Fruit fly (Drosophila melanogaster): ENCODE data around the gene TTLL3B.

The TTLL3B gene

DNA sequence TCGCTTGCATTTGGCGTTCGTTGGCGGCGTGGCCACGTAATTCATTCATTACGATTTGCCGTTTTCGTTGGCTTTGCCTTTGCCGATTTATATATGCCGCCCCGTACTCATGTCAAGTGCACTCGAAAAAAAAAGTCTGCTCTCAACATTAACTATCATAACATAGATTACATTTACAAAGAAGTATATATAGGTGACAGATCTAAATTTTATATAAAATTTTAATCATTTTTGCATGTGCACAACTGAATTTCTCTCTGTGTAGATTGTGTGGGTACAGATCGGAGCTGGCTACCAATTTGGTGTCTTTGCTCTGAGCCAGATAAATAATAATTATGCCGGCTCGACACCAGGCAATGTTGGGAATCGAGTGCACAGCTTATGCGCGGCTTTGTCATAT, 34.3 kb upstream of the TTLL3B start (continued):
- peak; percentile 42 for TF ChIP-seq ttk (GFP tag; IDR thresholded peaks at IDR 0.05)
- TF ChIP-seq trem (tag; optimal IDR thresholded peaks at IDR 0.05), result peak; percentile 4
- peak; percentile 7 for TF ChIP-seq CG18764 (GFP tag; optimal IDR thresholded peaks at IDR 0.05)
- TF ChIP-seq nmo (GFP tag; optimal IDR thresholded peaks at IDR 0.05), result peak; percentile 39
- no peak for TF ChIP-seq pnt (GFP tag; optimal IDR thresholded peaks at IDR 0.05)
- peak; percentile 56 for TF ChIP-seq CG4404 (GFP tag; IDR thresholded peaks at IDR 0.05)
- TF ChIP-seq jigr1 (GFP tag; IDR thresholded peaks at IDR 0.05), result peak; percentile 32; the same call in 1 of the 3 replicates
- TF ChIP-seq Ets65A (GFP tag), result peak; percentile 90
- TF ChIP-seq cwo (GFP tag; optimal IDR thresholded peaks at IDR 0.05), result no peak
- no peak for TF ChIP-seq pros (GFP tag; optimal IDR thresholded peaks at IDR 0.05)
- peak; percentile 9 for TF ChIP-seq CoRest (tag; optimal IDR thresholded peaks at IDR 0.05)
- no peak for TF ChIP-seq hbn (GFP tag; IDR thresholded peaks at IDR 0.05; ENCODE audit: partially characterized antibody)
- no peak for TF ChIP-seq ro (GFP tag; IDR thresholded peaks at IDR 0.05)
- TF ChIP-seq bbx (GFP tag; IDR thresholded peaks at IDR 0.05; ENCODE audit: partially characterized antibody), result no peak
- peak; percentile 1 for TF ChIP-seq caup (GFP tag; optimal IDR thresholded peaks at IDR 0.05; ENCODE audit: severe bottlenecking)
- no peak for TF ChIP-seq CG4707 (GFP tag; optimal IDR thresholded peaks at IDR 0.05)
- TF ChIP-seq Hey (tag; optimal IDR thresholded peaks at IDR 0.05), result no peak
- TF ChIP-seq CG30020 (tag; optimal IDR thresholded peaks at IDR 0.05), result no peak
- no peak for TF ChIP-seq gcm (GFP tag; optimal IDR thresholded peaks at IDR 0.05)
- no peak for TF ChIP-seq ERR (GFP tag; optimal IDR thresholded peaks at IDR 0.05)
- TF ChIP-seq CG7271 (tag; optimal IDR thresholded peaks at IDR 0.05), result no peak
- TF ChIP-seq otp (GFP tag; IDR thresholded peaks at IDR 0.05), result 0 out of 3 replicates have a peak, but pooled peaks have one; percentile 45
- TF ChIP-seq CG15011 (GFP tag; optimal IDR thresholded peaks at IDR 0.05), result no peak
- TF ChIP-seq CG32767 (GFP tag; IDR thresholded peaks at IDR 0.05), result peak; percentile 58
- TF ChIP-seq HmgD (GFP tag; optimal IDR thresholded peaks at IDR 0.05), result no peak
- TF ChIP-seq tx (GFP tag; optimal IDR thresholded peaks at IDR 0.05), result no peak
- 0 out of 2 replicates have a peak, but pooled peaks have one; percentile 32 for TF ChIP-seq Oaz (GFP tag; IDR thresholded peaks at IDR 0.05)
- no peak for TF ChIP-seq shn (GFP tag; optimal IDR thresholded peaks at IDR 0.05)
- TF ChIP-seq CG14965 (GFP tag; optimal IDR thresholded peaks at IDR 0.05; ENCODE audit: borderline replicate concordance), result no peak
- no peak for TF ChIP-seq CkIIα-i1 (GFP tag; IDR thresholded peaks at IDR 0.05)
- TF ChIP-seq CG18476 (GFP tag; optimal IDR thresholded peaks at IDR 0.05), result peak; percentile 4
- no peak for TF ChIP-seq CG2116 (GFP tag; optimal IDR thresholded peaks at IDR 0.05)
- peak in 1 of 2 experiments; percentile 63 for TF ChIP-seq Hr51 (GFP tag; optimal IDR thresholded peaks at IDR 0.05)
- TF ChIP-seq sens (GFP tag), result peak; percentile 49
- TF ChIP-seq CG11247 (GFP tag; IDR thresholded peaks at IDR 0.05), result 0 out of 2 replicates have a peak, but pooled peaks have one; percentile 34
- TF ChIP-seq chn (GFP tag; optimal IDR thresholded peaks at IDR 0.05), result peak; percentile 42
- no peak for TF ChIP-seq pho (GFP tag; optimal IDR thresholded peaks at IDR 0.05)
- no peak for TF ChIP-seq wdn (GFP tag; IDR thresholded peaks at IDR 0.05)
- no peak for TF ChIP-seq usp (GFP tag; optimal IDR thresholded peaks at IDR 0.05)
- TF ChIP-seq CG18011 (GFP tag; optimal IDR thresholded peaks at IDR 0.05), result no peak
- peak in 1 of 2 experiments; percentile 52 for TF ChIP-seq bsh (GFP tag; optimal IDR thresholded peaks at IDR 0.05)
- TF ChIP-seq schlank (tag; optimal IDR thresholded peaks at IDR 0.05), result no peak
- no peak for TF ChIP-seq Dad (GFP tag; optimal IDR thresholded peaks at IDR 0.05)
- peak; percentile 32; the same call in 1 of the 2 replicates for TF ChIP-seq ssp (GFP tag; IDR thresholded peaks at IDR 0.05)
- no peak for TF ChIP-seq hth (optimal IDR thresholded peaks at IDR 0.05)
- TF ChIP-seq CG13123 (GFP tag; optimal IDR thresholded peaks at IDR 0.05), result peak; percentile 2
- TF ChIP-seq emc (GFP tag; optimal IDR thresholded peaks at IDR 0.05), result no peak
- TF ChIP-seq CG11085 (GFP tag; IDR thresholded peaks at IDR 0.05), result 0 out of 2 replicates have a peak, but pooled peaks have one; percentile 18
- TF ChIP-seq nerfin-2 (GFP tag; IDR thresholded peaks at IDR 0.05; ENCODE audit: partially characterized antibody), result no peak
- TF ChIP-seq CG9797 (GFP tag; optimal IDR thresholded peaks at IDR 0.05), result no peak
- no peak for TF ChIP-seq CG17912 (GFP tag; optimal IDR thresholded peaks at IDR 0.05)
